Worm (Caenorhabditis elegans) whole organism, L3 larva: ENCODE data around the gene F53E2.2.

Experiments
- aly-2 ChIP-seq: fragments of 150-350 bp; optimal IDR thresholded peaks from 2 replicates; lab custom pipeline; 2014; ENCODE audit warnings: missing biosample characterization, missing genetic modification characterization
- ceh-28 ChIP-seq: fragments of 150-350 bp; optimal IDR thresholded peaks from 2 replicates; lab custom pipeline; 2014; ENCODE audit warnings: missing biosample characterization, missing genetic modification reagents, missing genetic modification characterization
- ceh-9 ChIP-seq: sonication (generic microtip); optimal IDR thresholded peaks from 2 replicates; lab custom pipeline; 2018; ENCODE audit warnings: missing biosample characterization, missing genetic modification characterization
- elt-3 ChIP-seq, 3 experiments: fragments of 150-350 bp in 1 of 3; sonication (generic microtip) in 2 of 3; optimal IDR thresholded peaks; 2 replicates in 2 of 3; 4 replicates in 1 of 3; lab custom pipeline; 2014 to 2017; ENCODE audit warnings: missing biosample characterization in 3 of 3, missing genetic modification characterization in 3 of 3
- fos-1 ChIP-seq: fragments of 150-350 bp; optimal IDR thresholded peaks from 2 replicates; lab custom pipeline; 2014; ENCODE audit warnings: missing biosample characterization, missing genetic modification characterization
- mdl-1 ChIP-seq: fragments of 150-350 bp; optimal IDR thresholded peaks from 2 replicates; lab custom pipeline; 2014; ENCODE audit warnings: missing biosample characterization, missing genetic modification characterization
- nhr-11 ChIP-seq: fragments of 150-350 bp; optimal IDR thresholded peaks from 2 replicates; lab custom pipeline; 2014; ENCODE audit warnings: missing biosample characterization, missing genetic modification characterization
- nhr-237 ChIP-seq: fragments of 150-350 bp; optimal IDR thresholded peaks from 2 replicates; lab custom pipeline; 2014; ENCODE audit warnings: missing biosample characterization, missing genetic modification characterization
- nhr-76 ChIP-seq: fragments of 150-350 bp; sonication (generic microtip); optimal IDR thresholded peaks from 5 replicates; lab custom pipeline; 2014; ENCODE audit warnings: missing biosample characterization, missing genetic modification characterization
- nhr-77 ChIP-seq: fragments of 150-350 bp; optimal IDR thresholded peaks from 2 replicates; lab custom pipeline; 2014; ENCODE audit warnings: missing biosample characterization, missing genetic modification characterization
- tbx-2 ChIP-seq: sonication (generic microtip); optimal IDR thresholded peaks from 2 replicates; lab custom pipeline; 2016; ENCODE audit warnings: mild to moderate bottlenecking, missing genetic modification characterization, missing compliant biosample characterization
- unc-62 ChIP-seq: fragments of 150-350 bp; sonication (generic microtip); optimal IDR thresholded peaks from 4 replicates; lab custom pipeline; 2014; ENCODE audit warnings: missing biosample characterization, missing genetic modification reagents, missing genetic modification characterization
- zag-1 ChIP-seq: fragments of 150-350 bp; optimal IDR thresholded peaks from 2 replicates; lab custom pipeline; 2014; ENCODE audit warnings: missing biosample characterization, missing genetic modification characterization

DNA sequence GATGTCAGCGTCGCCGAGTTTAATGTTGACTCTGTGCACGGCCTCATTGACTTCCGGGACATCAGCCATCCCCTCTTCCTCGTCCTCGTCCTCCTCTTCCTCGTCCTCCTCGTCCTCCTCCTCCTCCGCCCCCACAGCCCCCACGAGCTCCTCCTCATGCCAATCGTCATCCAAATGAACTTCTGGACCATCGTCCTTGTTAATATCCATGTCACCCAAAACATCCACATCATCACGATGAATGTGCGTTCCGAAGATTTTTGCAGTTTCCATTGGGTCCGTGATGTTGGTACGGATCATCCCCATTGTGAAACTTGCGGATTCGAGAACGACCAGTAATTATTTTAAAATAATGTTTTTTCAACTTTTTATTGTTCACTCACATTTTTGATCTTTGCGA, 40.5 kb upstream of the F53E2.2 start:
- no peak for TF ChIP-seq elt-3 (tag; optimal IDR thresholded peaks at IDR 0.05; lab: Kevin White, UChicago)
- TF ChIP-seq nhr-76: no peak
- TF ChIP-seq mdl-1: no peak
- TF ChIP-seq nhr-77: no peak
- TF ChIP-seq nhr-237 (tag; lab: Kevin White, UChicago): no peak
- TF ChIP-seq fos-1 (tag; lab: Kevin White, UChicago): no peak
- TF ChIP-seq zag-1 (tag; lab: Kevin White, UChicago): no peak
- TF ChIP-seq tbx-2 (tag; lab: Kevin White, UChicago): no peak
- TF ChIP-seq aly-2 (tag; lab: Kevin White, UChicago): no peak
- no peak for TF ChIP-seq unc-62 (GFP tag; lab: Kevin White, UChicago)
- TF ChIP-seq ceh-28: no peak
- TF ChIP-seq nhr-11 (tag; lab: Kevin White, UChicago): no peak
- TF ChIP-seq ceh-9 (tag; lab: Kevin White, UChicago): no peak
